Worm (Caenorhabditis elegans) whole organism, mixed stage, embryonic: ENCODE measurements around the gene pgp-11.

Experiments used
- M03D4.4 ChIP-seq: sonication (generic microtip); optimal IDR thresholded peaks from 2 replicates; lab custom pipeline; 2017; ENCODE audit warnings: mild to moderate bottlenecking, missing genetic modification characterization, missing compliant biosample characterization
- bed-3 ChIP-seq: fragments of 200-800 bp; sonication (Bioruptor generic); optimal IDR thresholded peaks from 3 replicates; lab custom pipeline; 2018; ENCODE audit warnings: mild to moderate bottlenecking, missing genetic modification characterization, moderate library complexity, missing compliant biosample characterization
- blmp-1 ChIP-seq: fragments of 150-350 bp; optimal IDR thresholded peaks from 2 replicates; lab custom pipeline; 2014; ENCODE audit warnings: missing biosample characterization, missing genetic modification characterization
- ceh-43 ChIP-seq: fragments of 200-800 bp; sonication (Bioruptor generic); optimal IDR thresholded peaks from 2 replicates; lab custom pipeline; 2018; ENCODE audit warnings: mild to moderate bottlenecking, missing genetic modification characterization, moderate library complexity, missing compliant biosample characterization
- ces-1 ChIP-seq: fragments of 150-350 bp; optimal IDR thresholded peaks from 2 replicates; lab custom pipeline; 2014; ENCODE audit warnings: missing biosample characterization, missing genetic modification reagents, missing genetic modification characterization
- cnd-1 ChIP-seq: fragments of 200-800 bp; sonication (Bioruptor generic); optimal IDR thresholded peaks from 2 replicates; lab custom pipeline; 2018; ENCODE audit warnings: mild to moderate bottlenecking, missing genetic modification characterization, missing compliant biosample characterization
- drap-1 ChIP-seq: fragments of 200-800 bp; sonication (Bioruptor generic); optimal IDR thresholded peaks from 3 replicates; lab custom pipeline; 2018; ENCODE audit warnings: mild to moderate bottlenecking, missing genetic modification characterization, missing compliant biosample characterization
- elt-1 ChIP-seq: sonication (generic microtip); optimal IDR thresholded peaks from 2 replicates; lab custom pipeline; 2017; ENCODE audit warnings: missing genetic modification characterization, mild to moderate bottlenecking, missing compliant biosample characterization, antibody characterized with exemption, moderate library complexity, borderline replicate concordance; ENCODE audit not compliant: insufficient read depth
- elt-3 ChIP-seq: fragments of 150-350 bp; optimal IDR thresholded peaks from 2 replicates; lab custom pipeline; 2014; ENCODE audit warnings: missing biosample characterization, missing genetic modification characterization
- ham-2 ChIP-seq: fragments of 200-800 bp; sonication (Bioruptor generic); optimal IDR thresholded peaks from 2 replicates; lab custom pipeline; 2018; ENCODE audit warnings: mild to moderate bottlenecking, missing genetic modification characterization, missing compliant biosample characterization
- lin-32 ChIP-seq: fragments of 200-800 bp; sonication (Bioruptor generic); optimal IDR thresholded peaks from 2 replicates; lab custom pipeline; 2018; ENCODE audit warnings: mild to moderate bottlenecking, missing genetic modification characterization, missing compliant biosample characterization
- lsy-2 ChIP-seq: fragments of 150-350 bp; optimal IDR thresholded peaks from 2 replicates; lab custom pipeline; 2014; ENCODE audit warnings: missing biosample characterization, missing genetic modification characterization
- mep-1 ChIP-seq: fragments of 150-350 bp; optimal IDR thresholded peaks from 2 replicates; lab custom pipeline; 2017; ENCODE audit warnings: missing biosample characterization, missing genetic modification reagents, missing genetic modification characterization, inconsistent platforms
- mls-2 ChIP-seq: sonication (generic microtip); optimal IDR thresholded peaks from 2 replicates; lab custom pipeline; 2016; ENCODE audit warnings: mild to moderate bottlenecking, missing genetic modification characterization, moderate library complexity, missing compliant biosample characterization
- nhr-12 ChIP-seq: fragments of 150-350 bp; optimal IDR thresholded peaks from 2 replicates; lab custom pipeline; 2014; ENCODE audit warnings: missing biosample characterization, missing genetic modification characterization
- nhr-2 ChIP-seq: fragments of 150-350 bp; optimal IDR thresholded peaks from 2 replicates; lab custom pipeline; 2014; ENCODE audit warnings: missing biosample characterization, missing genetic modification characterization
- nhr-237 ChIP-seq: fragments of 150-350 bp; optimal IDR thresholded peaks from 2 replicates; lab custom pipeline; 2014; ENCODE audit warnings: missing biosample characterization, missing genetic modification characterization
- nhr-28 ChIP-seq: fragments of 150-350 bp; optimal IDR thresholded peaks from 2 replicates; lab custom pipeline; 2014; ENCODE audit warnings: missing biosample characterization, missing genetic modification characterization
- pha-4 ChIP-seq: fragments of 150-350 bp; optimal IDR thresholded peaks from 2 replicates; lab custom pipeline; 2018; ENCODE audit warnings: missing biosample characterization, missing genetic modification reagents, missing genetic modification characterization
- sem-2 ChIP-seq: fragments of 200-800 bp; sonication (Bioruptor generic); optimal IDR thresholded peaks from 2 replicates; lab custom pipeline; 2018; ENCODE audit warnings: mild to moderate bottlenecking, missing genetic modification characterization, missing compliant biosample characterization
- snpc-4 ChIP-seq: fragments of 150-350 bp; optimal IDR thresholded peaks from 2 replicates; lab custom pipeline; 2014; ENCODE audit warnings: missing biosample characterization, missing genetic modification characterization
- sptf-1 ChIP-seq: sonication (generic microtip); optimal IDR thresholded peaks from 2 replicates; lab custom pipeline; 2017; ENCODE audit warnings: mild to moderate bottlenecking, missing genetic modification characterization, moderate library complexity, missing compliant biosample characterization
- tbx-8 ChIP-seq: fragments of 200-800 bp; sonication (Bioruptor generic); optimal IDR thresholded peaks from 2 replicates; lab custom pipeline; 2018; ENCODE audit warnings: mild to moderate bottlenecking, missing genetic modification characterization, moderate library complexity, missing compliant biosample characterization
- unc-120 ChIP-seq: sonication (generic microtip); optimal IDR thresholded peaks from 2 replicates; lab custom pipeline; 2017; ENCODE audit warnings: missing genetic modification characterization, missing compliant biosample characterization; ENCODE audit not compliant: poor library complexity, severe bottlenecking
- unc-39 ChIP-seq: fragments of 150-350 bp; optimal IDR thresholded peaks from 2 replicates; lab custom pipeline; 2014; ENCODE audit warnings: missing biosample characterization, missing genetic modification characterization
- unc-62 ChIP-seq: fragments of 150-350 bp; optimal IDR thresholded peaks from 2 replicates; lab custom pipeline; 2014; ENCODE audit warnings: missing biosample characterization, missing genetic modification reagents, missing genetic modification characterization
- zip-8 ChIP-seq: fragments of 150-350 bp; optimal IDR thresholded peaks from 2 replicates; lab custom pipeline; 2014; ENCODE audit warnings: missing biosample characterization, missing genetic modification characterization
- ztf-11 ChIP-seq: fragments of 150-350 bp; optimal IDR thresholded peaks from 2 replicates; lab custom pipeline; 2014; ENCODE audit warnings: missing biosample characterization, missing genetic modification characterization

pgp-11 gene

DNA sequence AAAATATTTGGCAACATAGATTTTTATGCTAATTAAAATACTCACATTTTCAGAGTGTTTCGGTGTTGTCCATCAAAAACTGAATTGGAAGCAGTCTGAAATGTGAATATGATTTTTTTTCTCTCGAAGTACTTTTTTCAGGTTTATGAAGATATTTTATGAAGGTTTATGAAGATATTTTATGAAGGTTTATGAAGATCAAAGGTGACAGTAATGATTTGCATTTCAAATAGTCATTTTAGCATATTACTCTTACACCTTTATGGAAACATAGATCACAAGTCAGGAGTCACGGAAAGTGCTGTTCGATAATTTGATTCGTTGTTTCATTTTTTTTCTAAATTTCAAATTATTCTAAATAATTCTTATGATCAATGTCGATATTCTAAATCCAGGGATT is at the start of gene pgp-11:
Gene pgp-11, minus strand, starts transcription at position 101 of the 400 bp plus-strand sequence.
- TF ChIP-seq elt-1 (no peak), M03D4.4 (tag; lab: Kevin White, UChicago) (no peak), bed-3 (GFP tag; lab: Kevin White, UChicago) (no peak), unc-39 (tag; lab: Kevin White, UChicago) (no peak), mls-2 (no peak), nhr-28 (no peak), sptf-1 (tag; lab: Kevin White, UChicago) (no peak), tbx-8 (GFP tag; lab: Kevin White, UChicago) (no peak), lin-32 (no peak), lsy-2 (tag; lab: Kevin White, UChicago) (no peak), unc-120 (tag; lab: Kevin White, UChicago) (no peak)
- TF ChIP-seq, all 35 proteins: peak for 0

DNA sequence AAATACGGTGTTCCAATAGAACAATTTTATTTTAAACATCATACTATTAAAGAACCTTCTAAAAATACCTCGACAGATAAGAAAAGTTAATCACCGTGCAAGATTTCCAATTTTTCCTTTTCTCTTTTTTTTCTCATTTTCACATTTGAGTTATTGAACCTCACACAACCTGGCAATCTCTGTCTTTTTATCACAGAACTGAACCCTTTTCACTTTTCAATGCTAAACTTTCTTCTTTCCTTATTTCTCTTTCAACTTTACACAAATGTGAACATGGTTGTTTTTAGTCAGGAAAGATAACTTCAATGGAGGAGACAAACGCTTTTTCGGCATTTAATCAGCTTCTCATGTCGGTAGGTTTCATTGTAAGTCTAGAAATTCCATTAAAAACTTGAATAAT is 48.8 kb upstream of the pgp-11 start, which contains the start of gene T05H10.4:
Gene T05H10.4, plus strand, starts transcription at position 301 of the 400 bp plus-strand sequence.
- TF ChIP-seq ceh-43 (GFP tag; lab: Kevin White, UChicago): no peak
- TF ChIP-seq tbx-8 (GFP tag; lab: Kevin White, UChicago): no peak
- no peak for TF ChIP-seq bed-3 (GFP tag; lab: Kevin White, UChicago)
- TF ChIP-seq ham-2 (GFP tag; lab: Kevin White, UChicago): no peak
- no peak for TF ChIP-seq mep-1 (tag; lab: Kevin White, UChicago)
- TF ChIP-seq blmp-1 (tag; lab: Kevin White, UChicago): no peak
- TF ChIP-seq nhr-12: no peak
- no peak for TF ChIP-seq pha-4 (tag; lab: Kevin White, UChicago)
- TF ChIP-seq drap-1: no peak
- no peak for TF ChIP-seq sptf-1 (tag; lab: Kevin White, UChicago)
- TF ChIP-seq mls-2: no peak
- TF ChIP-seq unc-62 (GFP tag; lab: Kevin White, UChicago): no peak
- no peak for TF ChIP-seq unc-120 (tag; lab: Kevin White, UChicago)
- no peak for TF ChIP-seq ces-1 (GFP tag; lab: Kevin White, UChicago)
- no peak for TF ChIP-seq unc-39 (tag; lab: Kevin White, UChicago)
- TF ChIP-seq, all 35 proteins: peak for 0

- TF ChIP-seq cnd-1: peak; percentile 51
- TF ChIP-seq ces-1 (GFP tag; lab: Kevin White, UChicago): peak; percentile 33
- TF ChIP-seq snpc-4 (tag; lab: Kevin White, UChicago): no peak
These were observed 48.1 kb upstream of the pgp-11 start for ce11 chrII:8052172-8052571.

DNA sequence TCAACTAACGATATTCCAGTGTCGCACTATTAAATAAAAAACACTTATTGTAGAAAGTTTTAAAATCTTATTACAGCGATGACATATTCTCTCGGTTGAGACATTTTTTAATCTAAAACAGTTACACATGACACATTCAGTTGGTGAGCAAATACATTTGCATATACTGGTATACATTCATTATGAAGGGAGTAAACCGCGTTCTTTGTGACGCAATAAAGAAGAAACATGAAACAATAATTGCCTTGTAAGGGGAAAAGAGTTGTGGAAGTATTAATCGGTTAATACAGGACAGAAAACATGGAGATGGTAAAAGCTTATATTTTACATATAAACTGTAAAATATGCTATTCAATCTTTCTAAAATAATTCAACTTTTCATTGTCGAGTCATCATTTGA is 47.3 kb upstream of the pgp-11 start:
- TF ChIP-seq zip-8 (tag; lab: Kevin White, UChicago) (peak; percentile 94), nhr-12 (no peak), nhr-2 (peak; percentile 56), lsy-2 (tag; lab: Kevin White, UChicago) (no peak), sem-2 (no peak), lin-32 (no peak)

ce11 chrII:8050477-8050876 is 46.4 kb upstream of the pgp-11 start, which contains the start of gene mtre-1:
Gene mtre-1 (minus strand): TSS chrII:8050577.
- TF ChIP-seq elt-1 (peak; percentile 41), unc-62 (GFP tag; lab: Kevin White, UChicago) (no peak)

DNA sequence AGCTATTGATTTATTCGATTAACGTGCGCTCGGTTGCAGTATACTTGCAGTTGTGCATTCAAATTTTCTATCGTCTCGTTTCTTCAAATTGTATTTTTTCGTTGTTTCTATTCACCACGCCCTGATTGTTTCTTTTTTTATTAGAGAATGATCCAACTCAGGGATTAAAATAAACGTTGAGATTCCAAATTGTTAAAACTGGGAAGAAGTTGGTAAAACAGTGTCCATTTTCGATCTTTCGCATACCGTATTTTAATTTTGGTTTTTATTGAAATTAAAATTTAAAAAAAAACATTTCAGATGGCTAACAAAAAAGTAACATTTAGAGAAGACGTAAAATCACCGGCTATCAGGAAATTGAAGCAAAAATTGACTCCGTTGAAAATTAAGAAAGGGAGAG is 43.2 kb upstream of the pgp-11 start, which contains the start of gene apn-1:
Gene apn-1, plus strand, starts transcription at position 301 of the 400 bp plus-strand sequence.
- no peak for TF ChIP-seq nhr-237 (tag; lab: Kevin White, UChicago)
- no peak for TF ChIP-seq M03D4.4 (tag; lab: Kevin White, UChicago)
- TF ChIP-seq zip-8 (tag; lab: Kevin White, UChicago): no peak
- TF ChIP-seq elt-3 (tag; lab: Kevin White, UChicago): no peak
- TF ChIP-seq nhr-28: no peak
- TF ChIP-seq ztf-11 (tag; lab: Kevin White, UChicago): no peak
- no peak for TF ChIP-seq bed-3 (GFP tag; lab: Kevin White, UChicago)
- no peak for TF ChIP-seq elt-1
- TF ChIP-seq lsy-2 (tag; lab: Kevin White, UChicago): no peak
- no peak for TF ChIP-seq snpc-4 (tag; lab: Kevin White, UChicago)
- no peak for TF ChIP-seq mls-2
